Worm (Caenorhabditis elegans) whole organism, dauer: ENCODE data around the gene Y66C5A.2.

ENCODE experiments used
- unc-62 ChIP-seq: sonication (generic microtip); optimal IDR thresholded peaks from 2 replicates; lab custom pipeline; 2017; ENCODE audit warnings: missing biosample characterization, missing genetic modification reagents, missing genetic modification characterization

Y66C5A.2 gene

ce11 chrX:14490486-14490885 lies 30.0 kb downstream of the Y66C5A.2 start:
- no peak for TF ChIP-seq unc-62 (GFP tag; lab: Kevin White, UChicago)

ce11 chrX:14491103-14491502 lies 30.6 kb downstream of the Y66C5A.2 start:
- no peak for TF ChIP-seq unc-62 (GFP tag; lab: Kevin White, UChicago)

- no peak for TF ChIP-seq unc-62 (GFP tag; lab: Kevin White, UChicago)
Measured at ce11 chrX:14492441-14492840, 31.9 kb downstream of the Y66C5A.2 start.

ce11 chrX:14495075-14495474 lies 34.6 kb downstream of the Y66C5A.2 start:
- no peak for TF ChIP-seq unc-62 (GFP tag; lab: Kevin White, UChicago)

- TF ChIP-seq unc-62 (GFP tag; lab: Kevin White, UChicago) = no peak
Measured at ce11 chrX:14495785-14496184, 35.3 kb downstream of the Y66C5A.2 start, which contains the start of gene ztf-14. ztf-14 (plus strand) TSS chrX:14496085.

- TF ChIP-seq unc-62 (GFP tag; lab: Kevin White, UChicago) = no peak
Measured at ce11 chrX:14496545-14496944, 36.0 kb downstream of the Y66C5A.2 start.

- TF ChIP-seq unc-62 (GFP tag; lab: Kevin White, UChicago) = no peak
Measured at ce11 chrX:14499830-14500409, 39.4 kb downstream of the Y66C5A.2 start.

ce11 chrX:14500422-14501058 lies 40.0 kb downstream of the Y66C5A.2 start:
- no peak for TF ChIP-seq unc-62 (GFP tag; lab: Kevin White, UChicago)

- no peak for TF ChIP-seq unc-62 (GFP tag; lab: Kevin White, UChicago)
Measured at ce11 chrX:14502116-14502587, 41.6 kb downstream of the Y66C5A.2 start.

ce11 chrX:14503282-14503681 lies 42.8 kb downstream of the Y66C5A.2 start:
- TF ChIP-seq unc-62 (GFP tag; lab: Kevin White, UChicago) = no peak

- no peak for TF ChIP-seq unc-62 (GFP tag; lab: Kevin White, UChicago)
Measured at ce11 chrX:14503800-14504550, 43.5 kb downstream of the Y66C5A.2 start, which contains the start of gene M163.1. M163.1 (minus strand) TSS chrX:14503824.

- no peak for TF ChIP-seq unc-62 (GFP tag; lab: Kevin White, UChicago)
Measured at ce11 chrX:14504551-14504902, 44.0 kb downstream of the Y66C5A.2 start.

- no peak for TF ChIP-seq unc-62 (GFP tag; lab: Kevin White, UChicago)
Measured at ce11 chrX:14505578-14506353, 45.3 kb downstream of the Y66C5A.2 start.

ce11 chrX:14507992-14508391 lies 47.5 kb downstream of the Y66C5A.2 start:
- no peak for TF ChIP-seq unc-62 (GFP tag; lab: Kevin White, UChicago)

- TF ChIP-seq unc-62 (GFP tag; lab: Kevin White, UChicago) = no peak
Measured at ce11 chrX:14508823-14509259, 48.3 kb downstream of the Y66C5A.2 start.
